Fruit fly (Drosophila melanogaster) whole organism, prepupa: ENCODE measurements around the gene CG7430.

Experiments
- Blimp-1 ChIP-seq: fragments of 200-800 bp; sonication (Bioruptor generic); optimal IDR thresholded peaks from 3 replicates; lab custom pipeline; 2017; ENCODE audit warnings: missing biosample characterization, missing genetic modification characterization, mild to moderate bottlenecking, moderate library complexity, missing genetic modification reagents
- CG10631 ChIP-seq: fragments of 200-800 bp; sonication (Bioruptor generic); optimal IDR thresholded peaks from 2 replicates; lab custom pipeline; 2016; ENCODE audit warnings: missing biosample characterization, missing genetic modification characterization
- CG11762 ChIP-seq: fragments of 200-800 bp; sonication (Bioruptor generic); optimal IDR thresholded peaks from 3 replicates; lab custom pipeline; 2016; ENCODE audit warnings: missing biosample characterization, missing genetic modification characterization; ENCODE audit not compliant: insufficient read depth
- CG1621 ChIP-seq: fragments of 200-800 bp; sonication (Bioruptor generic); optimal IDR thresholded peaks from 3 replicates; lab custom pipeline; 2018; ENCODE audit warnings: missing biosample characterization, mild to moderate bottlenecking, missing genetic modification characterization
- CG3032 ChIP-seq: fragments of 200-800 bp; optimal IDR thresholded peaks from 2 replicates; lab custom pipeline; 2019; ENCODE audit warnings: missing biosample characterization, mild to moderate bottlenecking, missing genetic modification characterization, moderate library complexity
- CG31627 ChIP-seq: fragments of 200-800 bp; sonication (Bioruptor generic); optimal IDR thresholded peaks from 3 replicates; lab custom pipeline; 2016; ENCODE audit warnings: missing biosample characterization, missing genetic modification characterization
- CG32006 ChIP-seq: fragments of 200-800 bp; sonication (Bioruptor generic); optimal IDR thresholded peaks from 3 replicates; lab custom pipeline; 2017; ENCODE audit warnings: missing biosample characterization, mild to moderate bottlenecking, missing genetic modification characterization
- CG34406 ChIP-seq: fragments of 200-800 bp; sonication (Bioruptor generic); optimal IDR thresholded peaks from 3 replicates; lab custom pipeline; 2016; ENCODE audit warnings: missing biosample characterization, missing genetic modification characterization
- CG6163 ChIP-seq: fragments of 200-800 bp; sonication (Bioruptor generic); IDR thresholded peaks from 3 replicates; pipeline ENCODE4 v1.3.6; 2022; ENCODE audit warnings: missing biosample characterization, missing genetic modification characterization
- CG6276 ChIP-seq: fragments of 200-800 bp; sonication (Bioruptor generic); optimal IDR thresholded peaks from 2 replicates; lab custom pipeline; 2017; ENCODE audit warnings: missing biosample characterization, mild to moderate bottlenecking, missing genetic modification characterization
- CG6854 ChIP-seq: fragments of 200-800 bp; sonication (Bioruptor generic); optimal IDR thresholded peaks from 2 replicates; lab custom pipeline; 2017; ENCODE audit warnings: missing biosample characterization, mild to moderate bottlenecking, missing genetic modification characterization
- CG7368 ChIP-seq: fragments of 200-800 bp; sonication (Bioruptor generic); optimal IDR thresholded peaks from 3 replicates; lab custom pipeline; 2016; ENCODE audit warnings: missing biosample characterization, missing genetic modification characterization
- CG8632 ChIP-seq: fragments of 200-800 bp; sonication (Bioruptor generic); optimal IDR thresholded peaks from 3 replicates; lab custom pipeline; 2016; ENCODE audit warnings: missing biosample characterization, missing genetic modification characterization
- CG9139 ChIP-seq: fragments of 200-800 bp; sonication (Bioruptor generic); optimal IDR thresholded peaks from 3 replicates; lab custom pipeline; 2017; ENCODE audit warnings: missing biosample characterization, mild to moderate bottlenecking, missing genetic modification characterization
- Eip75B ChIP-seq: fragments of 200-800 bp; sonication (Bioruptor generic); optimal IDR thresholded peaks from 3 replicates; lab custom pipeline; 2016; ENCODE audit warnings: missing biosample characterization, missing genetic modification characterization
- Ets96B ChIP-seq: fragments of 200-800 bp; optimal IDR thresholded peaks from 2 replicates; lab custom pipeline; 2019; ENCODE audit warnings: missing biosample characterization, mild to moderate bottlenecking, missing genetic modification characterization, moderate library complexity
- Hr39 ChIP-seq: fragments of 200-800 bp; sonication (Bioruptor generic); optimal IDR thresholded peaks from 2 replicates; lab custom pipeline; 2016; ENCODE audit warnings: missing biosample characterization, missing genetic modification characterization
- Met ChIP-seq: fragments of 200-800 bp; sonication (Bioruptor generic); optimal IDR thresholded peaks from 3 replicates; lab custom pipeline; 2016; ENCODE audit warnings: missing biosample characterization, missing genetic modification characterization
- OdsH ChIP-seq: fragments of 200-800 bp; sonication (Bioruptor generic); optimal IDR thresholded peaks from 3 replicates; lab custom pipeline; 2016; ENCODE audit warnings: missing biosample characterization, missing genetic modification characterization
- Sox15 ChIP-seq: fragments of 200-800 bp; sonication (Bioruptor generic); optimal IDR thresholded peaks from 3 replicates; lab custom pipeline; 2016; ENCODE audit warnings: missing biosample characterization, missing genetic modification characterization
- achi ChIP-seq: fragments of 200-800 bp; sonication (Bioruptor generic); optimal IDR thresholded peaks from 3 replicates; lab custom pipeline; 2016; ENCODE audit warnings: missing biosample characterization, missing genetic modification characterization
- acj6 ChIP-seq: fragments of 200-800 bp; sonication (Bioruptor generic); optimal IDR thresholded peaks from 3 replicates; lab custom pipeline; 2016; ENCODE audit warnings: missing biosample characterization, missing genetic modification characterization
- cyc ChIP-seq: fragments of 200-800 bp; sonication (Bioruptor generic); optimal IDR thresholded peaks from 3 replicates; lab custom pipeline; 2016; ENCODE audit warnings: missing biosample characterization, missing genetic modification characterization
- esn ChIP-seq: fragments of 200-800 bp; sonication (Bioruptor generic); optimal IDR thresholded peaks from 2 replicates; lab custom pipeline; 2016; ENCODE audit warnings: missing biosample characterization, mild to moderate bottlenecking, missing genetic modification characterization, moderate library complexity
- fd85E ChIP-seq: fragments of 200-800 bp; sonication (Bioruptor generic); optimal IDR thresholded peaks from 3 replicates; lab custom pipeline; 2016; ENCODE audit warnings: missing biosample characterization, missing genetic modification characterization
- fkh ChIP-seq: fragments of 200-800 bp; sonication (Bioruptor generic); optimal IDR thresholded peaks from 3 replicates; lab custom pipeline; 2017; ENCODE audit warnings: missing biosample characterization, mild to moderate bottlenecking, missing genetic modification characterization, moderate library complexity
- lz ChIP-seq: fragments of 200-800 bp; sonication (Bioruptor generic); optimal IDR thresholded peaks from 3 replicates; lab custom pipeline; 2016; ENCODE audit warnings: missing biosample characterization, missing genetic modification characterization
- salr ChIP-seq, 2 experiments: fragments of 200-800 bp; sonication (Bioruptor generic); optimal IDR thresholded peaks; 3 replicates each; lab custom pipeline; 2016 to 2018; ENCODE audit warnings: missing biosample characterization in 2 of 2, missing genetic modification characterization in 2 of 2, mild to moderate bottlenecking in 1 of 2
- vri ChIP-seq: fragments of 200-800 bp; sonication (Bioruptor generic); optimal IDR thresholded peaks from 3 replicates; lab custom pipeline; 2016; ENCODE audit warnings: missing biosample characterization, mild to moderate bottlenecking, missing genetic modification characterization

The CG7430 gene

dm6 chr3L:17802107-17802506, 44.6 kb upstream of the CG7430 start, which contains the start of gene NUCB1 (continued):
- TF ChIP-seq CG7368 (GFP tag; lab: Kevin White, UChicago) = peak; percentile 23
- TF ChIP-seq CG8632 (GFP tag; lab: Kevin White, UChicago) = no peak
- no peak for TF ChIP-seq fd85E (GFP tag; lab: Kevin White, UChicago)
- no peak for TF ChIP-seq Met (GFP tag; lab: Kevin White, UChicago)

dm6 chr3L:17804511-17804910, 42.2 kb upstream of the CG7430 start, which contains the start of gene ais:
ais (minus strand) TSS chr3L:17804715.
- no peak for TF ChIP-seq achi
- TF ChIP-seq salr (GFP tag; optimal IDR thresholded peaks at IDR 0.05; lab: Kevin White, UChicago) = no peak
- peak; percentile 9 for TF ChIP-seq CG34406 (GFP tag; lab: Kevin White, UChicago)
- no peak for TF ChIP-seq CG8632 (GFP tag; lab: Kevin White, UChicago)
- TF ChIP-seq CG10631 (GFP tag; lab: Kevin White, UChicago) = no peak
- peak; percentile 23 for TF ChIP-seq lz (GFP tag; lab: Kevin White, UChicago)
- no peak for TF ChIP-seq Ets96B (tag; lab: Kevin White, UChicago)
- no peak for TF ChIP-seq Blimp-1 (GFP tag; lab: Kevin White, UChicago)
- TF ChIP-seq CG6854 (GFP tag; lab: Kevin White, UChicago) = no peak
- TF ChIP-seq acj6 (GFP tag; lab: Kevin White, UChicago) = peak; percentile 17
- TF ChIP-seq CG7368 (GFP tag; lab: Kevin White, UChicago) = no peak
- TF ChIP-seq Sox15 (GFP tag; lab: Kevin White, UChicago) = no peak
- TF ChIP-seq Hr39 (GFP tag; lab: Kevin White, UChicago) = peak; percentile 28
- TF ChIP-seq CG9139 = no peak
- TF ChIP-seq esn = peak; percentile 41
- TF ChIP-seq CG11762 = no peak
- peak; percentile 42 for TF ChIP-seq OdsH
- TF ChIP-seq Eip75B (GFP tag; lab: Kevin White, UChicago) = no peak
- no peak for TF ChIP-seq cyc (GFP tag; lab: Kevin White, UChicago)
- no peak for TF ChIP-seq CG32006 (GFP tag; lab: Kevin White, UChicago)
- TF ChIP-seq CG31627 (GFP tag; lab: Kevin White, UChicago) = peak; percentile 10

dm6 chr3L:17806357-17807025, 40.2 kb upstream of the CG7430 start, which contains the start of gene CG32187:
CG32187 (minus strand) TSS chr3L:17806365.
- TF ChIP-seq CG1621 (tag; lab: Kevin White, UChicago) = no peak
- no peak for TF ChIP-seq CG7368 (GFP tag; lab: Kevin White, UChicago)
- TF ChIP-seq salr (GFP tag; optimal IDR thresholded peaks at IDR 0.05; lab: Kevin White, UChicago) = no peak
- no peak for TF ChIP-seq Met (GFP tag; lab: Kevin White, UChicago)
- TF ChIP-seq, all 60 proteins: peak for 0

dm6 chr3L:17808597-17809213, 38.0 kb upstream of the CG7430 start, which contains the start of gene CG32191:
CG32191 (minus strand) TSS chr3L:17809146.
- TF ChIP-seq Sox15 (GFP tag; lab: Kevin White, UChicago) = no peak
- TF ChIP-seq vri (GFP tag; lab: Kevin White, UChicago) = peak; percentile 11
- TF ChIP-seq acj6 (GFP tag; lab: Kevin White, UChicago) = no peak
- peak; percentile 64 for TF ChIP-seq fkh (GFP tag; lab: Kevin White, UChicago)

DNA sequence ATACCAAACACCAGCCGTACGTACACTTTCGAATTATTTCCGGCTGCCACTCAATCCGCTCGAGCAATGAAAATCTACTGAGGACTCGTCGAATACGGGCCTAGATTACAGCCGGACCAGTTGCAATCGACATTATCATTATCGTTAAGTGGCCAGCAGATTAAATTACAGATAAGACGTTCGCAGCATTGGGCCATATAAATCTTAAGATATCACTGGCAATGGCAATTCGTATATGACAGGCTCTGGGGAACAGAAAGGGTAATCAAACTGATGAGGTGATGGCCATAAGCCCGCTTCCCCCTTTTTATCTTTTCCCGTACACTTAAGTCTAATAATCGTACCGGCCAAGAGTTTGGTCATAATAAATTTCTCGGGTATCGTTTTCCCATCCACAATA, 32.7 kb upstream of the CG7430 start, which contains the start of gene Cln3:
TSS of gene Cln3 (minus strand) at position 84 of the 400 bp plus-strand sequence.
- TF ChIP-seq CG6163 (GFP tag; lab: Robert Waterston, UW) (no peak), CG6276 (GFP tag; lab: Kevin White, UChicago) (no peak), CG3032 (tag; lab: Kevin White, UChicago) (no peak), vri (GFP tag; lab: Kevin White, UChicago) (peak; percentile 75)
